Fruit fly (Drosophila melanogaster) whole organism: ENCODE data around the gene CG18622.

ENCODE experiments used
- CG8478 ChIP-seq: fragments of >200 bp; optimal IDR thresholded peaks from 2 replicates; lab custom pipeline; 2018; ENCODE audit warnings: inconsistent platforms
- Dll ChIP-seq: fragments of >200 bp; optimal IDR thresholded peaks from 2 replicates; lab custom pipeline; 2017
- EcR ChIP-seq, 2 experiments: fragments of >200 bp; optimal IDR thresholded peaks; 2 replicates each; lab custom pipeline; 2017; ENCODE audit warnings: missing biosample characterization in 2 of 2, missing genetic modification characterization in 2 of 2, missing genetic modification reagents in 2 of 2
- pan ChIP-seq: fragments of >200 bp; optimal IDR thresholded peaks from 2 replicates; lab custom pipeline; 2017
- psq ChIP-seq: fragments of >200 bp; optimal IDR thresholded peaks from 2 replicates; lab custom pipeline; 2017
- usp ChIP-seq: fragments of >200 bp; optimal IDR thresholded peaks from 2 replicates; lab custom pipeline; 2017; ENCODE audit warnings: missing biosample characterization, missing genetic modification characterization, mixed read lengths

- no peak for TF ChIP-seq pan (lab: Kevin White, UChicago)
- no peak for TF ChIP-seq EcR (GFP tag; optimal IDR thresholded peaks at IDR 0.05; lab: Kevin White, UChicago)
- TF ChIP-seq psq (lab: Kevin White, UChicago): no peak
- TF ChIP-seq usp (GFP tag; lab: Kevin White, UChicago): no peak
- no peak for TF ChIP-seq CG8478 (lab: Kevin White, UChicago)
- TF ChIP-seq Dll (lab: Kevin White, UChicago): no peak
Observed at dm6 chr3R:17002218-17003110, 14.9 kb upstream of the CG18622 start, which contains the start of the genes Sf3a1 and Irc.
